Worm (Caenorhabditis elegans): ENCODE data around the gene atf-2.

- no peak for TF ChIP-seq cog-1 (tag; optimal IDR thresholded peaks at IDR 0.05)
- TF ChIP-seq ztf-29 (GFP tag; IDR thresholded peaks at IDR 0.05): no peak
- no peak for TF ChIP-seq klf-2 (GFP tag; conservative IDR thresholded peaks at IDR 0.05)
- no peak for TF ChIP-seq ref-1 (GFP tag; conservative IDR thresholded peaks at IDR 0.05)
These were observed 19.3 kb upstream of the atf-2 start, which contains the start of gene rol-6 for ce11 chrII:8732339-8733100.
